Fruit fly (Drosophila melanogaster): ENCODE measurements around the gene CG13082.

The CG13082 gene

dm6 chr2L:19572496-19573317 lies 34.5 kb downstream of the CG13082 start (continued):
- peak; percentile 43 for TF ChIP-seq CG16815 (GFP tag; optimal IDR thresholded peaks at IDR 0.05)
- TF ChIP-seq CG5953 (GFP tag; IDR thresholded peaks at IDR 0.05), result no peak; the same call in 1 of the 2 replicates
- TF ChIP-seq CG31224 (GFP tag; IDR thresholded peaks at IDR 0.05), result peak; percentile 60; the same call in 1 of the 2 replicates
- TF ChIP-seq cato (GFP tag; optimal IDR thresholded peaks at IDR 0.05; ENCODE audit: borderline replicate concordance), result no peak
- peak; percentile 82 for TF ChIP-seq Hmr (GFP tag; optimal IDR thresholded peaks at IDR 0.05)
- no peak for TF ChIP-seq dm (GFP tag; optimal IDR thresholded peaks at IDR 0.05)
- TF ChIP-seq ttk (GFP tag; IDR thresholded peaks at IDR 0.05), result 0 out of 2 replicates have a peak, but pooled peaks have one; percentile 6
- peak; percentile 57 for TF ChIP-seq CG15601 (tag; optimal IDR thresholded peaks at IDR 0.05)
- no peak for TF ChIP-seq kni (GFP tag; optimal IDR thresholded peaks at IDR 0.05)
- no peak for TF ChIP-seq tll (GFP tag; optimal IDR thresholded peaks at IDR 0.05)
- no peak for TF ChIP-seq Dref (GFP tag; IDR thresholded peaks at IDR 0.05)
- no peak for TF ChIP-seq B-H2 (GFP tag; optimal IDR thresholded peaks at IDR 0.05)
- peak; percentile 60 for TF ChIP-seq Dip3 (GFP tag; optimal IDR thresholded peaks at IDR 0.05)
- peak; percentile 36 for TF ChIP-seq Vsx1 (GFP tag; optimal IDR thresholded peaks at IDR 0.05)
- TF ChIP-seq CG16813 (GFP tag; IDR thresholded peaks at IDR 0.05; ENCODE audit: partially characterized antibody), result no peak
- peak; percentile 63 for TF ChIP-seq tio (GFP tag; optimal IDR thresholded peaks at IDR 0.05)
- peak; percentile 48 for TF ChIP-seq CG5245 (GFP tag; optimal IDR thresholded peaks at IDR 0.05)
- TF ChIP-seq CG34224 (GFP tag; IDR thresholded peaks at IDR 0.05; ENCODE audit: partially characterized antibody), result no peak; the same call in 2 of the 3 replicates
- TF ChIP-seq CG17385 (GFP tag; optimal IDR thresholded peaks at IDR 0.05), result peak; percentile 64
- TF ChIP-seq Nf-YA (GFP tag; IDR thresholded peaks at IDR 0.05), result no peak
- peak; percentile 59 for TF ChIP-seq Blimp-1 (GFP tag; optimal IDR thresholded peaks at IDR 0.05)
- TF ChIP-seq NfI (GFP tag; optimal IDR thresholded peaks at IDR 0.05), result peak; percentile 59
- no peak for TF ChIP-seq Dll (GFP tag; IDR thresholded peaks at IDR 0.05; ENCODE audit: partially characterized antibody)
- TF ChIP-seq sug (tag; optimal IDR thresholded peaks at IDR 0.05), result peak; percentile 45
- TF ChIP-seq CG12219 (GFP tag; optimal IDR thresholded peaks at IDR 0.05), result peak; percentile 53
- TF ChIP-seq Side (GFP tag; optimal IDR thresholded peaks at IDR 0.05), result peak; percentile 27
- TF ChIP-seq hkb (optimal IDR thresholded peaks at IDR 0.05), result no peak
- peak; percentile 72 for TF ChIP-seq hkb (GFP tag; IDR thresholded peaks at IDR 0.05)
- no peak for TF ChIP-seq CG6791 (GFP tag; IDR thresholded peaks at IDR 0.05; ENCODE audit: partially characterized antibody)
- TF ChIP-seq CG11456 (GFP tag; IDR thresholded peaks at IDR 0.05), result no peak; the same call in 2 of the 3 replicates
- TF ChIP-seq CG2875 (GFP tag; optimal IDR thresholded peaks at IDR 0.05), result peak; percentile 19
- TF ChIP-seq CG17612 (GFP tag; IDR thresholded peaks at IDR 0.05), result peak; percentile 31; the same call in 1 of the 2 replicates
- peak; percentile 65 for TF ChIP-seq CG17829 (tag; optimal IDR thresholded peaks at IDR 0.05)
- peak; percentile 71 for TF ChIP-seq ind (GFP tag; optimal IDR thresholded peaks at IDR 0.05)
- peak; percentile 89 for TF ChIP-seq corto (GFP tag; optimal IDR thresholded peaks at IDR 0.05)
- TF ChIP-seq ash1 (GFP tag; optimal IDR thresholded peaks at IDR 0.05), result no peak
- TF ChIP-seq Gsc (GFP tag; IDR thresholded peaks at IDR 0.05), result no peak
- TF ChIP-seq gt (GFP tag; IDR thresholded peaks at IDR 0.05), result no peak
- TF ChIP-seq jing (GFP tag; optimal IDR thresholded peaks at IDR 0.05), result peak; percentile 33
- no peak for TF ChIP-seq hth (optimal IDR thresholded peaks at IDR 0.05)
- peak; percentile 19 for TF ChIP-seq kay (GFP tag; optimal IDR thresholded peaks at IDR 0.05)
- no peak for TF ChIP-seq CG10565 (GFP tag; optimal IDR thresholded peaks at IDR 0.05)
- TF ChIP-seq Tbp (GFP tag; optimal IDR thresholded peaks at IDR 0.05), result no peak
- TF ChIP-seq cad (GFP tag; optimal IDR thresholded peaks at IDR 0.05), result no peak
- peak; percentile 16 for TF ChIP-seq CG2116 (GFP tag; optimal IDR thresholded peaks at IDR 0.05)
- peak; percentile 74 for TF ChIP-seq CG13775 (GFP tag; optimal IDR thresholded peaks at IDR 0.05)
- TF ChIP-seq eyg (GFP tag; optimal IDR thresholded peaks at IDR 0.05), result no peak
- TF ChIP-seq exex (tag; optimal IDR thresholded peaks at IDR 0.05), result peak; percentile 27
- peak; percentile 51 for TF ChIP-seq tin (GFP tag; optimal IDR thresholded peaks at IDR 0.05)
